Worm (Caenorhabditis elegans) whole organism, L1 larva: ENCODE results near the gene grd-6.

ENCODE experiments used
- ama-1 ChIP-seq: fragments of 150-350 bp; optimal IDR thresholded peaks from 2 replicates; lab custom pipeline; 2014
- ces-1 ChIP-seq: fragments of 150-350 bp; optimal IDR thresholded peaks from 2 replicates; lab custom pipeline; 2014; ENCODE audit warnings: missing biosample characterization, missing genetic modification reagents, missing genetic modification characterization
- dpl-1 ChIP-seq, 3 experiments: fragments of 150-350 bp in 2 of 3; sonication (generic microtip) in 1 of 3; optimal IDR thresholded peaks; 2 replicates each; lab custom pipeline; 2014 to 2017; ENCODE audit warnings: missing biosample characterization in 3 of 3, missing genetic modification characterization in 3 of 3, missing genetic modification reagents in 3 of 3
- fkh-4 ChIP-seq: sonication (generic microtip); optimal IDR thresholded peaks from 2 replicates; lab custom pipeline; 2016; ENCODE audit warnings: missing compliant biosample characterization, missing genetic modification characterization, borderline replicate concordance
- nhr-11 ChIP-seq: fragments of 150-350 bp; optimal IDR thresholded peaks from 2 replicates; lab custom pipeline; 2014; ENCODE audit warnings: missing biosample characterization, missing genetic modification characterization
- nhr-90 ChIP-seq: sonication (generic microtip); optimal IDR thresholded peaks from 2 replicates; lab custom pipeline; 2016; ENCODE audit warnings: mild to moderate bottlenecking, missing genetic modification characterization, missing compliant biosample characterization; ENCODE audit not compliant: poor library complexity
- skn-1 ChIP-seq: fragments of 150-350 bp; optimal IDR thresholded peaks from 2 replicates; lab custom pipeline; 2014; ENCODE audit warnings: missing biosample characterization, missing genetic modification characterization
- ztf-4 ChIP-seq: fragments of 150-350 bp; optimal IDR thresholded peaks from 2 replicates; lab custom pipeline; 2014; ENCODE audit warnings: missing biosample characterization, missing genetic modification characterization

- TF ChIP-seq nhr-90 (tag; lab: Kevin White, UChicago): no peak
- no peak for TF ChIP-seq nhr-11 (tag; lab: Kevin White, UChicago)
- no peak for TF ChIP-seq ama-1 (lab: Kevin White, UChicago)
- no peak for TF ChIP-seq ces-1 (GFP tag; lab: Kevin White, UChicago)
- no peak for TF ChIP-seq dpl-1 (GFP tag; optimal IDR thresholded peaks at IDR 0.05; lab: Kevin White, UChicago)
- TF ChIP-seq ztf-4 (tag; lab: Kevin White, UChicago): no peak
- no peak for TF ChIP-seq skn-1 (tag; lab: Kevin White, UChicago)
- TF ChIP-seq fkh-4 (tag; lab: Kevin White, UChicago): no peak
These were observed 10.6 kb downstream of the grd-6 start, which contains the start of gene F07C3.3 for ce11 chrV:9232296-9232695.
